Worm (Caenorhabditis elegans) whole organism, L4/young adult: ENCODE results near the gene sid-2.

Experiments
- W03F9.2 ChIP-seq: fragments of 150-350 bp; optimal IDR thresholded peaks from 2 replicates; lab custom pipeline; 2014; ENCODE audit warnings: missing biosample characterization, missing genetic modification characterization
- dao-5 ChIP-seq: sonication (generic microtip); optimal IDR thresholded peaks from 2 replicates; lab custom pipeline; 2016; ENCODE audit warnings: missing genotype, missing genetic modification characterization, moderate library complexity, missing compliant biosample characterization
- him-1 ChIP-seq: sonication (generic microtip); optimal IDR thresholded peaks from 2 replicates; lab custom pipeline; 2016; ENCODE audit warnings: missing genotype, missing genetic modification reagents, missing genetic modification characterization, missing compliant biosample characterization

DNA sequence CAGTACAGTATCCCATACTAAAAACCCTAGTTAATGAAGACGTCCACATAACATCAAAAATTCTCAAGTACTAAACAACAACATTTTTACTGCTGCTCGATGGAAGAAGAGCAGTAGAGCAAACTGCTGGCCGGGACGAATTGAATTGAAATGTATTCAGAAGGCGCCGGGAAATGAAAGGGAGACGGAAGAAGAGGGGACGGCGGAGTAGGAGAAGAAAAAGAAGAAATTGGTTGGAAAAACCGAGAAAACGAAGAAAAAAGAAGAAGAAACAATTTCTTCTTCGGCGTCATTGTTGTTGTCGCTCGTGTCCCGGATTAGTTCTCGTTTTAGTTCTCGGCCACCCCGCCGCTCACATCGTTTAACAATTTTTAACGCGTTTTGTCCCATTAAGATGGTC is 45.4 kb upstream of the sid-2 start:
- TF ChIP-seq dao-5 (tag; lab: Kevin White, UChicago) (no peak), him-1 (tag; lab: Kevin White, UChicago) (no peak), W03F9.2 (tag; lab: Kevin White, UChicago) (no peak)
